Worm (Caenorhabditis elegans) whole organism, mixed stage, embryonic: ENCODE results near the gene nhr-241.
A peak's percentile ranks its signal among the peaks of the same experiment; 100 is the strongest.

Source experiments
- bed-3 ChIP-seq: fragments of 200-800 bp; sonication (Bioruptor generic); optimal IDR thresholded peaks from 3 replicates; lab custom pipeline; 2018; ENCODE audit warnings: mild to moderate bottlenecking, missing genetic modification characterization, moderate library complexity, missing compliant biosample characterization
- ceh-39 ChIP-seq: fragments of 150-350 bp; optimal IDR thresholded peaks from 2 replicates; lab custom pipeline; 2014; ENCODE audit warnings: missing biosample characterization, missing genetic modification characterization
- ceh-43 ChIP-seq: fragments of 200-800 bp; sonication (Bioruptor generic); optimal IDR thresholded peaks from 2 replicates; lab custom pipeline; 2018; ENCODE audit warnings: mild to moderate bottlenecking, missing genetic modification characterization, moderate library complexity, missing compliant biosample characterization
- ceh-83 ChIP-seq: fragments of 200-800 bp; sonication (Bioruptor generic); optimal IDR thresholded peaks from 2 replicates; lab custom pipeline; 2018; ENCODE audit warnings: mild to moderate bottlenecking, missing genetic modification characterization, missing compliant biosample characterization
- ces-1 ChIP-seq: fragments of 150-350 bp; optimal IDR thresholded peaks from 2 replicates; lab custom pipeline; 2014; ENCODE audit warnings: missing biosample characterization, missing genetic modification reagents, missing genetic modification characterization
- cnd-1 ChIP-seq: fragments of 200-800 bp; sonication (Bioruptor generic); optimal IDR thresholded peaks from 2 replicates; lab custom pipeline; 2018; ENCODE audit warnings: mild to moderate bottlenecking, missing genetic modification characterization, missing compliant biosample characterization
- drap-1 ChIP-seq: fragments of 200-800 bp; sonication (Bioruptor generic); optimal IDR thresholded peaks from 3 replicates; lab custom pipeline; 2018; ENCODE audit warnings: mild to moderate bottlenecking, missing genetic modification characterization, missing compliant biosample characterization
- elt-1 ChIP-seq: sonication (generic microtip); optimal IDR thresholded peaks from 2 replicates; lab custom pipeline; 2017; ENCODE audit warnings: missing genetic modification characterization, mild to moderate bottlenecking, missing compliant biosample characterization, antibody characterized with exemption, moderate library complexity, borderline replicate concordance; ENCODE audit not compliant: insufficient read depth
- flh-1 ChIP-seq: fragments of 200-800 bp; sonication (Bioruptor generic); optimal IDR thresholded peaks from 2 replicates; lab custom pipeline; 2018; ENCODE audit warnings: mild to moderate bottlenecking, missing genetic modification characterization, moderate library complexity, missing compliant biosample characterization
- ham-2 ChIP-seq: fragments of 200-800 bp; sonication (Bioruptor generic); optimal IDR thresholded peaks from 2 replicates; lab custom pipeline; 2018; ENCODE audit warnings: mild to moderate bottlenecking, missing genetic modification characterization, missing compliant biosample characterization
- hlh-1 ChIP-seq: fragments of 150-350 bp; optimal IDR thresholded peaks from 2 replicates; lab custom pipeline; 2014; ENCODE audit warnings: missing biosample characterization, missing genetic modification reagents, missing genetic modification characterization
- lin-13 ChIP-seq: fragments of 150-350 bp; optimal IDR thresholded peaks from 2 replicates; lab custom pipeline; 2014; ENCODE audit warnings: missing biosample characterization, missing genetic modification characterization
- lin-32 ChIP-seq: fragments of 200-800 bp; sonication (Bioruptor generic); optimal IDR thresholded peaks from 2 replicates; lab custom pipeline; 2018; ENCODE audit warnings: mild to moderate bottlenecking, missing genetic modification characterization, missing compliant biosample characterization
- lsy-2 ChIP-seq: fragments of 150-350 bp; optimal IDR thresholded peaks from 2 replicates; lab custom pipeline; 2014; ENCODE audit warnings: missing biosample characterization, missing genetic modification characterization
- mab-5 ChIP-seq: fragments of 150-350 bp; optimal IDR thresholded peaks from 2 replicates; lab custom pipeline; 2014; ENCODE audit warnings: missing biosample characterization, missing genetic modification characterization
- mep-1 ChIP-seq: fragments of 150-350 bp; optimal IDR thresholded peaks from 2 replicates; lab custom pipeline; 2017; ENCODE audit warnings: missing biosample characterization, missing genetic modification reagents, missing genetic modification characterization, inconsistent platforms
- nhr-12 ChIP-seq: fragments of 150-350 bp; optimal IDR thresholded peaks from 2 replicates; lab custom pipeline; 2014; ENCODE audit warnings: missing biosample characterization, missing genetic modification characterization
- nhr-2 ChIP-seq: fragments of 150-350 bp; optimal IDR thresholded peaks from 2 replicates; lab custom pipeline; 2014; ENCODE audit warnings: missing biosample characterization, missing genetic modification characterization
- nhr-237 ChIP-seq: fragments of 150-350 bp; optimal IDR thresholded peaks from 2 replicates; lab custom pipeline; 2014; ENCODE audit warnings: missing biosample characterization, missing genetic modification characterization
- nhr-76 ChIP-seq: sonication (generic microtip); optimal IDR thresholded peaks from 2 replicates; lab custom pipeline; 2017; ENCODE audit warnings: missing biosample characterization, missing genetic modification characterization
- pha-4 ChIP-seq: fragments of 150-350 bp; optimal IDR thresholded peaks from 2 replicates; lab custom pipeline; 2018; ENCODE audit warnings: missing biosample characterization, missing genetic modification reagents, missing genetic modification characterization
- sem-2 ChIP-seq: fragments of 200-800 bp; sonication (Bioruptor generic); optimal IDR thresholded peaks from 2 replicates; lab custom pipeline; 2018; ENCODE audit warnings: mild to moderate bottlenecking, missing genetic modification characterization, missing compliant biosample characterization
- snpc-4 ChIP-seq: fragments of 150-350 bp; optimal IDR thresholded peaks from 2 replicates; lab custom pipeline; 2014; ENCODE audit warnings: missing biosample characterization, missing genetic modification characterization
- sptf-1 ChIP-seq: sonication (generic microtip); optimal IDR thresholded peaks from 2 replicates; lab custom pipeline; 2017; ENCODE audit warnings: mild to moderate bottlenecking, missing genetic modification characterization, moderate library complexity, missing compliant biosample characterization
- tbx-8 ChIP-seq: fragments of 200-800 bp; sonication (Bioruptor generic); optimal IDR thresholded peaks from 2 replicates; lab custom pipeline; 2018; ENCODE audit warnings: mild to moderate bottlenecking, missing genetic modification characterization, moderate library complexity, missing compliant biosample characterization
- unc-120 ChIP-seq: sonication (generic microtip); optimal IDR thresholded peaks from 2 replicates; lab custom pipeline; 2017; ENCODE audit warnings: missing genetic modification characterization, missing compliant biosample characterization; ENCODE audit not compliant: poor library complexity, severe bottlenecking
- unc-39 ChIP-seq: fragments of 150-350 bp; optimal IDR thresholded peaks from 2 replicates; lab custom pipeline; 2014; ENCODE audit warnings: missing biosample characterization, missing genetic modification characterization
- unc-62 ChIP-seq: fragments of 150-350 bp; optimal IDR thresholded peaks from 2 replicates; lab custom pipeline; 2014; ENCODE audit warnings: missing biosample characterization, missing genetic modification reagents, missing genetic modification characterization
- zip-8 ChIP-seq: fragments of 150-350 bp; optimal IDR thresholded peaks from 2 replicates; lab custom pipeline; 2014; ENCODE audit warnings: missing biosample characterization, missing genetic modification characterization
- ztf-11 ChIP-seq: fragments of 150-350 bp; optimal IDR thresholded peaks from 2 replicates; lab custom pipeline; 2014; ENCODE audit warnings: missing biosample characterization, missing genetic modification characterization

The nhr-241 gene

ce11 chrV:18725858-18726257 is 26.6 kb downstream of the nhr-241 start:
- TF ChIP-seq ces-1 (GFP tag; lab: Kevin White, UChicago) (peak; percentile 68), flh-1 (no peak)

- TF ChIP-seq pha-4 (tag; lab: Kevin White, UChicago), result no peak
- no peak for TF ChIP-seq mep-1 (tag; lab: Kevin White, UChicago)
- no peak for TF ChIP-seq unc-39 (tag; lab: Kevin White, UChicago)
- no peak for TF ChIP-seq lin-13
- TF ChIP-seq nhr-12 (tag; lab: Kevin White, UChicago), result no peak
- TF ChIP-seq ceh-83 (GFP tag; lab: Kevin White, UChicago), result no peak
- no peak for TF ChIP-seq cnd-1 (tag; lab: Kevin White, UChicago)
- TF ChIP-seq ceh-39 (tag; lab: Kevin White, UChicago), result no peak
- TF ChIP-seq unc-62, result no peak
- no peak for TF ChIP-seq bed-3 (GFP tag; lab: Kevin White, UChicago)
- TF ChIP-seq elt-1, result no peak
- no peak for TF ChIP-seq snpc-4
- TF ChIP-seq, all 35 proteins: peak for 0
Observed at ce11 chrV:18729324-18729924, 30.2 kb downstream of the nhr-241 start, which contains the start of gene asp-19. Gene asp-19 (minus strand): TSS chrV:18729374.

- no peak for TF ChIP-seq sem-2 (GFP tag; lab: Kevin White, UChicago)
- no peak for TF ChIP-seq bed-3 (GFP tag; lab: Kevin White, UChicago)
- TF ChIP-seq ztf-11 (tag; lab: Kevin White, UChicago), result no peak
- no peak for TF ChIP-seq lin-32 (GFP tag; lab: Kevin White, UChicago)
- no peak for TF ChIP-seq elt-1
- no peak for TF ChIP-seq mep-1 (tag; lab: Kevin White, UChicago)
- TF ChIP-seq nhr-237 (tag; lab: Kevin White, UChicago), result no peak
Observed at ce11 chrV:18731579-18732041, 32.4 kb downstream of the nhr-241 start, which contains the start of the genes asp-18 and scl-19. Gene asp-18 (minus strand): TSS chrV:18731679. Gene scl-19 (plus strand): TSS chrV:18731991.

- TF ChIP-seq ham-2 (GFP tag; lab: Kevin White, UChicago), result peak; percentile 10
- TF ChIP-seq nhr-237 (tag; lab: Kevin White, UChicago), result no peak
Observed at ce11 chrV:18733942-18734341, 34.7 kb downstream of the nhr-241 start.

ce11 chrV:18734381-18734780 is 35.1 kb downstream of the nhr-241 start, which contains the start of gene scl-20:
Gene scl-20 (minus strand): TSS chrV:18734481.
- TF ChIP-seq lsy-2 (tag; lab: Kevin White, UChicago), result no peak
- no peak for TF ChIP-seq unc-39 (tag; lab: Kevin White, UChicago)
- TF ChIP-seq ztf-11 (tag; lab: Kevin White, UChicago), result no peak
- no peak for TF ChIP-seq drap-1
- TF ChIP-seq ces-1 (GFP tag; lab: Kevin White, UChicago), result no peak
- no peak for TF ChIP-seq hlh-1 (tag; lab: Kevin White, UChicago)
- TF ChIP-seq ceh-43 (GFP tag; lab: Kevin White, UChicago), result no peak
- TF ChIP-seq mep-1 (tag; lab: Kevin White, UChicago), result no peak
- TF ChIP-seq ceh-39 (tag; lab: Kevin White, UChicago), result no peak
- no peak for TF ChIP-seq tbx-8
- no peak for TF ChIP-seq sptf-1 (tag; lab: Kevin White, UChicago)
- no peak for TF ChIP-seq unc-120 (tag; lab: Kevin White, UChicago)
- no peak for TF ChIP-seq mab-5
- no peak for TF ChIP-seq nhr-2
- no peak for TF ChIP-seq zip-8 (tag; lab: Kevin White, UChicago)
- TF ChIP-seq sem-2 (GFP tag; lab: Kevin White, UChicago), result no peak
- no peak for TF ChIP-seq cnd-1 (tag; lab: Kevin White, UChicago)
- TF ChIP-seq nhr-76 (tag; lab: Kevin White, UChicago), result no peak
- no peak for TF ChIP-seq flh-1
